Worm (Caenorhabditis elegans) whole organism, late embryonic: ENCODE results near the gene M02E1.1.
A peak's percentile ranks its signal among the peaks of the same experiment; 100 is the strongest.

ENCODE experiments used
- C08G9.2 ChIP-seq: sonication (generic microtip); optimal IDR thresholded peaks from 2 replicates; lab custom pipeline; 2016; ENCODE audit warnings: mild to moderate bottlenecking, missing genetic modification characterization, moderate library complexity, missing compliant biosample characterization
- C38D4.7 ChIP-seq: fragments of 200-800 bp; sonication (Bioruptor generic); optimal IDR thresholded peaks from 2 replicates; lab custom pipeline; 2018; ENCODE audit warnings: mild to moderate bottlenecking, missing genetic modification characterization, moderate library complexity, missing compliant biosample characterization
- T23F11.4 ChIP-seq: fragments of 200-800 bp; sonication (Bioruptor generic); optimal IDR thresholded peaks from 2 replicates; lab custom pipeline; 2018; ENCODE audit warnings: mild to moderate bottlenecking, missing genetic modification characterization, missing compliant biosample characterization
- ceh-18 ChIP-seq: sonication (generic microtip); optimal IDR thresholded peaks from 2 replicates; lab custom pipeline; 2016; ENCODE audit warnings: missing genetic modification characterization, missing compliant biosample characterization
- ceh-19 ChIP-seq: fragments of 200-800 bp; sonication (Bioruptor generic); optimal IDR thresholded peaks from 2 replicates; lab custom pipeline; 2018; ENCODE audit warnings: mild to moderate bottlenecking, missing genetic modification characterization, missing compliant biosample characterization
- ceh-2 ChIP-seq: sonication (generic microtip); optimal IDR thresholded peaks from 2 replicates; lab custom pipeline; 2016; ENCODE audit warnings: missing genotype, missing genetic modification characterization, missing compliant biosample characterization
- ceh-22 ChIP-seq: sonication (generic microtip); optimal IDR thresholded peaks from 2 replicates; lab custom pipeline; 2017; ENCODE audit warnings: missing biosample characterization, missing genetic modification characterization
- ceh-24 ChIP-seq: sonication (generic microtip); optimal IDR thresholded peaks from 2 replicates; lab custom pipeline; 2016; ENCODE audit warnings: mild to moderate bottlenecking, missing genetic modification characterization, missing compliant biosample characterization
- ceh-45 ChIP-seq: fragments of 200-800 bp; sonication (Bioruptor generic); IDR thresholded peaks from 2 replicates; pipeline ENCODE4 v1.3.6; 2022; ENCODE audit warnings: missing genetic modification reagents, missing genetic modification characterization, missing compliant biosample characterization
- dmd-4 ChIP-seq: sonication (generic microtip); optimal IDR thresholded peaks from 2 replicates; lab custom pipeline; 2016; ENCODE audit warnings: borderline replicate concordance, missing genetic modification characterization, missing compliant biosample characterization
- dve-1 ChIP-seq: sonication (generic microtip); optimal IDR thresholded peaks from 2 replicates; lab custom pipeline; 2017; ENCODE audit warnings: antibody characterized with exemption, mild to moderate bottlenecking, missing genetic modification characterization, missing compliant biosample characterization
- elt-2 ChIP-seq: sonication (generic microtip); optimal IDR thresholded peaks from 2 replicates; lab custom pipeline; 2016; ENCODE audit warnings: missing genetic modification reagents, missing genetic modification characterization, missing compliant biosample characterization
- ets-4 ChIP-seq: sonication (generic microtip); optimal IDR thresholded peaks from 2 replicates; lab custom pipeline; 2016; ENCODE audit warnings: missing genetic modification characterization, missing compliant biosample characterization
- eyg-1 ChIP-seq: sonication (generic microtip); optimal IDR thresholded peaks from 2 replicates; lab custom pipeline; 2016; ENCODE audit warnings: missing genotype, missing genetic modification characterization, missing compliant biosample characterization
- fax-1 ChIP-seq: sonication (generic microtip); optimal IDR thresholded peaks from 2 replicates; lab custom pipeline; 2016; ENCODE audit warnings: missing genotype, missing genetic modification characterization, missing compliant biosample characterization
- fkh-10 ChIP-seq: fragments of 150-350 bp; optimal IDR thresholded peaks from 2 replicates; lab custom pipeline; 2014; ENCODE audit warnings: missing biosample characterization, missing genetic modification reagents, missing genetic modification characterization
- gmeb-2 ChIP-seq: sonication (generic microtip); optimal IDR thresholded peaks from 2 replicates; lab custom pipeline; 2016; ENCODE audit warnings: missing genetic modification characterization, inconsistent platforms, missing compliant biosample characterization
- hlh-30 ChIP-seq: sonication (generic microtip); optimal IDR thresholded peaks from 2 replicates; lab custom pipeline; 2017; ENCODE audit warnings: antibody characterized with exemption, missing genetic modification characterization, missing compliant biosample characterization; ENCODE audit not compliant: insufficient read depth
- hlh-6 ChIP-seq: sonication (generic microtip); optimal IDR thresholded peaks from 2 replicates; lab custom pipeline; 2016; ENCODE audit warnings: missing genotype, missing genetic modification characterization, missing compliant biosample characterization
- hlh-8 ChIP-seq: sonication (generic microtip); optimal IDR thresholded peaks from 2 replicates; lab custom pipeline; 2016; ENCODE audit warnings: missing genotype, missing genetic modification characterization, missing compliant biosample characterization
- lim-6 ChIP-seq: sonication (generic microtip); optimal IDR thresholded peaks from 2 replicates; lab custom pipeline; 2016; ENCODE audit warnings: missing genetic modification characterization, missing compliant biosample characterization
- lin-11 ChIP-seq: fragments of 200-800 bp; sonication (Bioruptor generic); optimal IDR thresholded peaks from 2 replicates; lab custom pipeline; 2018; ENCODE audit warnings: mild to moderate bottlenecking, missing genetic modification characterization, missing compliant biosample characterization
- madf-2 ChIP-seq: sonication (generic microtip); optimal IDR thresholded peaks from 2 replicates; lab custom pipeline; 2017; ENCODE audit warnings: missing genetic modification characterization, missing compliant biosample characterization
- nfya-1 ChIP-seq: sonication (generic microtip); optimal IDR thresholded peaks from 2 replicates; lab custom pipeline; 2017; ENCODE audit warnings: missing genetic modification characterization, mild to moderate bottlenecking, missing compliant biosample characterization, antibody characterized with exemption, moderate library complexity
- nhr-232 ChIP-seq: sonication (generic microtip); optimal IDR thresholded peaks from 2 replicates; lab custom pipeline; 2016; ENCODE audit warnings: missing genetic modification characterization, missing compliant biosample characterization
- npax-4 ChIP-seq: sonication (generic microtip); optimal IDR thresholded peaks from 2 replicates; lab custom pipeline; 2016; ENCODE audit warnings: missing genetic modification characterization, missing compliant biosample characterization
- pag-3 ChIP-seq: sonication (generic microtip); optimal IDR thresholded peaks from 2 replicates; lab custom pipeline; 2016; ENCODE audit warnings: missing compliant biosample characterization, missing genetic modification characterization, borderline replicate concordance
- pat-9 ChIP-seq: fragments of 200-800 bp; sonication (Bioruptor generic); optimal IDR thresholded peaks from 2 replicates; lab custom pipeline; 2018; ENCODE audit warnings: mild to moderate bottlenecking, missing genetic modification characterization, moderate library complexity, missing compliant biosample characterization
- pax-1 ChIP-seq: fragments of 150-350 bp; optimal IDR thresholded peaks from 2 replicates; lab custom pipeline; 2014; ENCODE audit warnings: missing biosample characterization, missing genetic modification characterization
- pha-2 ChIP-seq: sonication (generic microtip); optimal IDR thresholded peaks from 2 replicates; lab custom pipeline; 2017; ENCODE audit warnings: mild to moderate bottlenecking, missing genetic modification characterization, missing compliant biosample characterization
- pros-1 ChIP-seq: fragments of 150-350 bp; optimal IDR thresholded peaks from 2 replicates; lab custom pipeline; 2014; ENCODE audit warnings: missing biosample characterization, missing genetic modification reagents, missing genetic modification characterization
- syd-9 ChIP-seq: sonication (generic microtip); optimal IDR thresholded peaks from 2 replicates; lab custom pipeline; 2016; ENCODE audit warnings: mild to moderate bottlenecking, missing genetic modification characterization, moderate library complexity, missing compliant biosample characterization
- tbx-7 ChIP-seq: sonication (generic microtip); optimal IDR thresholded peaks from 2 replicates; lab custom pipeline; 2016; ENCODE audit warnings: missing genotype, missing genetic modification characterization, missing compliant biosample characterization
- ttx-3 ChIP-seq: sonication (generic microtip); optimal IDR thresholded peaks from 2 replicates; lab custom pipeline; 2016; ENCODE audit warnings: missing genetic modification reagents, missing genetic modification characterization, missing compliant biosample characterization
- unc-42 ChIP-seq: sonication (generic microtip); optimal IDR thresholded peaks from 2 replicates; lab custom pipeline; 2016; ENCODE audit warnings: missing genotype, missing genetic modification characterization, missing compliant biosample characterization
- zip-5 ChIP-seq: sonication (generic microtip); optimal IDR thresholded peaks from 2 replicates; lab custom pipeline; 2016; ENCODE audit warnings: missing genetic modification characterization, missing compliant biosample characterization
- ztf-16 ChIP-seq: sonication (generic microtip); optimal IDR thresholded peaks from 2 replicates; lab custom pipeline; 2017; ENCODE audit warnings: missing genetic modification characterization, missing compliant biosample characterization

M02E1.1 gene

ce11 chrX:301530-301929 lies 24.4 kb upstream of the M02E1.1 start, which contains the start of gene gcp-2.1:
Gene gcp-2.1, plus strand, starts transcription at chrX:301830.
- TF ChIP-seq elt-2 (tag; lab: Kevin White, UChicago) (no peak), pag-3 (no peak), lin-11 (tag; lab: Kevin White, UChicago) (no peak), ceh-24 (tag; lab: Kevin White, UChicago) (no peak), pros-1 (tag; lab: Kevin White, UChicago) (no peak), gmeb-2 (no peak), nhr-232 (tag; lab: Kevin White, UChicago) (no peak), ceh-19 (GFP tag; lab: Kevin White, UChicago) (no peak), ttx-3 (no peak), syd-9 (tag; lab: Kevin White, UChicago) (no peak), dmd-4 (tag; lab: Kevin White, UChicago) (no peak), pax-1 (no peak), ceh-2 (tag; lab: Kevin White, UChicago) (no peak), hlh-8 (tag; lab: Kevin White, UChicago) (no peak), T23F11.4 (GFP tag; lab: Kevin White, UChicago) (no peak), fkh-10 (GFP tag; lab: Kevin White, UChicago) (no peak), tbx-7 (tag; lab: Kevin White, UChicago) (no peak)

ce11 chrX:305057-305456 lies 20.9 kb upstream of the M02E1.1 start:
- TF ChIP-seq unc-42 = peak; percentile 86
- no peak for TF ChIP-seq nfya-1 (tag; lab: Kevin White, UChicago)
- no peak for TF ChIP-seq pat-9 (tag; lab: Kevin White, UChicago)

- TF ChIP-seq unc-42 (peak; percentile 63), ztf-16 (tag; lab: Kevin White, UChicago) (no peak)
Observed at ce11 chrX:309076-309475, 16.8 kb upstream of the M02E1.1 start.

- TF ChIP-seq dve-1 (no peak), C38D4.7 (GFP tag; lab: Kevin White, UChicago) (no peak), npax-4 (tag; lab: Kevin White, UChicago) (no peak)
- TF ChIP-seq, all 69 proteins: peak for 0
Observed at ce11 chrX:311211-311610, 14.7 kb upstream of the M02E1.1 start, which contains the start of gene nlp-64. Gene nlp-64, minus strand, starts transcription at chrX:311311.

ce11 chrX:312238-312637 lies 13.7 kb upstream of the M02E1.1 start:
- no peak for TF ChIP-seq madf-2 (tag; lab: Kevin White, UChicago)
- TF ChIP-seq lin-11 (tag; lab: Kevin White, UChicago) = no peak
- TF ChIP-seq, all 69 proteins: peak for 0

- no peak for TF ChIP-seq eyg-1 (tag; lab: Kevin White, UChicago)
- TF ChIP-seq npax-4 (tag; lab: Kevin White, UChicago) = no peak
- TF ChIP-seq C08G9.2 (tag; lab: Kevin White, UChicago) = no peak
- TF ChIP-seq ceh-22 (tag; lab: Kevin White, UChicago) = no peak
- no peak for TF ChIP-seq syd-9 (tag; lab: Kevin White, UChicago)
- TF ChIP-seq lim-6 = no peak
- no peak for TF ChIP-seq ceh-18 (tag; lab: Kevin White, UChicago)
- no peak for TF ChIP-seq zip-5
- no peak for TF ChIP-seq ets-4 (tag; lab: Kevin White, UChicago)
- TF ChIP-seq pha-2 = no peak
- no peak for TF ChIP-seq pag-3
- TF ChIP-seq ceh-45 (GFP tag; lab: Robert Waterston, UW) = no peak
- TF ChIP-seq fax-1 = no peak
- no peak for TF ChIP-seq hlh-6
- no peak for TF ChIP-seq hlh-30
- no peak for TF ChIP-seq elt-2 (tag; lab: Kevin White, UChicago)
- TF ChIP-seq ttx-3 = no peak
Observed at ce11 chrX:312908-313307, 13.0 kb upstream of the M02E1.1 start, which contains the start of gene M02E1.4. Gene M02E1.4, plus strand, starts transcription at chrX:313274.
